Fruit fly (Drosophila melanogaster) whole organism, embryonic: ENCODE measurements around the gene mal.

ENCODE experiments used
- B-H2 ChIP-seq: fragments of 200-800 bp; sonication (Bioruptor generic); optimal IDR thresholded peaks from 2 replicates; lab custom pipeline; 2018; ENCODE audit warnings: missing biosample characterization, mild to moderate bottlenecking, missing genetic modification characterization
- CG10366 ChIP-seq: fragments of 200-800 bp; sonication (Bioruptor generic); IDR thresholded peaks from 2 replicates; pipeline ENCODE4 v1.3.6; 2022; ENCODE audit warnings: missing biosample characterization, missing genetic modification characterization
- CG10462 ChIP-seq: fragments of 200-800 bp; sonication (Bioruptor generic); optimal IDR thresholded peaks from 2 replicates; lab custom pipeline; 2016; ENCODE audit warnings: missing biosample characterization, missing genetic modification characterization
- CG10959 ChIP-seq: fragments of 200-800 bp; sonication (Bioruptor generic); IDR thresholded peaks from 2 replicates; pipeline ENCODE4 v1.3.6; 2022; ENCODE audit warnings: missing biosample characterization, missing genetic modification characterization
- CG11085 ChIP-seq: fragments of 200-800 bp; sonication (Bioruptor generic); IDR thresholded peaks from 2 replicates; pipeline ENCODE4 v1.3.6; 2022; ENCODE audit warnings: missing biosample characterization, missing genetic modification characterization
- CG11398 ChIP-seq: fragments of 200-800 bp; sonication (Bioruptor generic); optimal IDR thresholded peaks from 2 replicates; lab custom pipeline; 2016; ENCODE audit warnings: missing biosample characterization, missing genetic modification characterization
- CG11504 ChIP-seq: fragments of 200-800 bp; sonication (Bioruptor generic); optimal IDR thresholded peaks from 3 replicates; lab custom pipeline; 2019; ENCODE audit warnings: missing biosample characterization, mild to moderate bottlenecking, missing genetic modification characterization, moderate library complexity
- CG12659 ChIP-seq: fragments of 200-800 bp; sonication (Bioruptor generic); optimal IDR thresholded peaks from 3 replicates; lab custom pipeline; 2017; ENCODE audit warnings: mild to moderate bottlenecking, missing biosample characterization, missing genetic modification reagents, missing genetic modification characterization
- CG14050 ChIP-seq: fragments of 200-800 bp; sonication (Bioruptor generic); IDR thresholded peaks from 3 replicates; pipeline ENCODE4 v1.3.6; 2022; ENCODE audit warnings: missing biosample characterization, missing genetic modification characterization
- CG17328 ChIP-seq: fragments of 200-800 bp; sonication (Bioruptor generic); IDR thresholded peaks from 2 replicates; pipeline ENCODE4 v1.3.6; 2022; ENCODE audit warnings: missing biosample characterization, missing genetic modification characterization
- CG18599 ChIP-seq: fragments of 200-800 bp; sonication (Bioruptor generic); optimal IDR thresholded peaks from 3 replicates; lab custom pipeline; 2017; ENCODE audit warnings: missing biosample characterization, missing genetic modification characterization, mild to moderate bottlenecking, moderate library complexity, missing genetic modification reagents
- CG2199 ChIP-seq: fragments of 200-800 bp; sonication (Bioruptor generic); IDR thresholded peaks from 3 replicates; pipeline ENCODE4 v1.3.6; 2022; ENCODE audit warnings: missing biosample characterization, missing genetic modification characterization
- CG30020 ChIP-seq: fragments of 200-800 bp; optimal IDR thresholded peaks from 2 replicates; lab custom pipeline; 2019; ENCODE audit warnings: missing biosample characterization, mild to moderate bottlenecking, missing genetic modification characterization, moderate library complexity
- CG31365 ChIP-seq: fragments of 200-800 bp; sonication (Bioruptor generic); optimal IDR thresholded peaks from 2 replicates; lab custom pipeline; 2018; ENCODE audit warnings: missing biosample characterization, mild to moderate bottlenecking, missing genetic modification characterization
- CG31388 ChIP-seq: fragments of 200-800 bp; sonication (Bioruptor generic); optimal IDR thresholded peaks from 2 replicates; lab custom pipeline; 2016; ENCODE audit warnings: missing biosample characterization, missing genetic modification characterization
- CG31441 ChIP-seq: fragments of 200-800 bp; sonication (Bioruptor generic); IDR thresholded peaks from 2 replicates; pipeline ENCODE4 v1.3.6; 2022; ENCODE audit warnings: missing biosample characterization, missing genetic modification characterization
- CG32767 ChIP-seq: fragments of 200-800 bp; sonication (Bioruptor generic); IDR thresholded peaks from 2 replicates; pipeline ENCODE4 v1.3.6; 2022; ENCODE audit warnings: missing biosample characterization, missing genetic modification characterization
- CG33557 ChIP-seq: fragments of 200-800 bp; sonication (Bioruptor generic); optimal IDR thresholded peaks from 2 replicates; lab custom pipeline; 2019; ENCODE audit warnings: missing biosample characterization, mild to moderate bottlenecking, missing genetic modification characterization, moderate library complexity
- CG4820 ChIP-seq: fragments of 200-800 bp; sonication (Bioruptor generic); optimal IDR thresholded peaks from 3 replicates; lab custom pipeline; 2016; ENCODE audit warnings: missing biosample characterization, missing genetic modification characterization
- CG4854 ChIP-seq: fragments of 200-800 bp; sonication (Bioruptor generic); optimal IDR thresholded peaks from 2 replicates; lab custom pipeline; 2016; ENCODE audit warnings: missing biosample characterization, missing genetic modification characterization, inconsistent platforms
- CG7745 ChIP-seq: fragments of 200-800 bp; sonication (Bioruptor generic); optimal IDR thresholded peaks from 2 replicates; lab custom pipeline; 2018; ENCODE audit warnings: missing biosample characterization, mild to moderate bottlenecking, missing genetic modification characterization, moderate library complexity
- CG9932 ChIP-seq: fragments of 200-800 bp; sonication (Bioruptor generic); IDR thresholded peaks from 2 replicates; pipeline ENCODE4 v1.3.6; 2022; ENCODE audit warnings: missing biosample characterization, missing genetic modification characterization
- CkIIα-i1 ChIP-seq: fragments of 200-800 bp; sonication (Bioruptor generic); IDR thresholded peaks from 2 replicates; pipeline ENCODE4 v1.3.6; 2022; ENCODE audit warnings: missing biosample characterization, missing genetic modification characterization
- ERR ChIP-seq: fragments of 200-800 bp; sonication (Bioruptor generic); optimal IDR thresholded peaks from 2 replicates; lab custom pipeline; 2016; ENCODE audit warnings: missing biosample characterization, missing genetic modification characterization
- GATAe ChIP-seq: fragments of 200-800 bp; sonication (Bioruptor generic); conservative IDR thresholded peaks from 2 replicates; pipeline ENCODE4 v1.3.6; 2022; ENCODE audit warnings: missing biosample characterization, missing genetic modification characterization
- Hmr ChIP-seq: fragments of 200-800 bp; sonication (Bioruptor generic); optimal IDR thresholded peaks from 3 replicates; lab custom pipeline; 2017; ENCODE audit warnings: mild to moderate bottlenecking, missing biosample characterization, missing genetic modification reagents, missing genetic modification characterization
- Kr ChIP-seq: fragments of 200-800 bp; sonication (Bioruptor generic); optimal IDR thresholded peaks from 2 replicates; lab custom pipeline; 2017; ENCODE audit warnings: missing biosample characterization, mild to moderate bottlenecking, missing genetic modification characterization
- MTF-1 ChIP-seq: fragments of 200-800 bp; sonication (Bioruptor generic); optimal IDR thresholded peaks from 2 replicates; lab custom pipeline; 2018; ENCODE audit warnings: missing biosample characterization, mild to moderate bottlenecking, missing genetic modification characterization, borderline replicate concordance
- Spps ChIP-seq: fragments of 200-800 bp; sonication (Bioruptor generic); optimal IDR thresholded peaks from 2 replicates; lab custom pipeline; 2018; ENCODE audit warnings: missing biosample characterization, mild to moderate bottlenecking, missing genetic modification characterization
- ac ChIP-seq: fragments of 200-800 bp; sonication (Bioruptor generic); optimal IDR thresholded peaks from 3 replicates; lab custom pipeline; 2017; ENCODE audit warnings: missing biosample characterization, mild to moderate bottlenecking, missing genetic modification characterization
- amos ChIP-seq: fragments of 200-800 bp; sonication (Bioruptor generic); IDR thresholded peaks from 2 replicates; pipeline ENCODE4 v1.3.6; 2022; ENCODE audit warnings: missing biosample characterization, missing genetic modification characterization; ENCODE audit not compliant: partially characterized antibody
- ems ChIP-seq: fragments of 200-800 bp; sonication (Bioruptor generic); optimal IDR thresholded peaks from 3 replicates; lab custom pipeline; 2016; ENCODE audit warnings: missing biosample characterization, missing genetic modification characterization
- fd96Cb ChIP-seq: fragments of 200-800 bp; sonication (Bioruptor generic); optimal IDR thresholded peaks from 2 replicates; lab custom pipeline; 2018; ENCODE audit warnings: missing biosample characterization, mild to moderate bottlenecking, missing genetic modification characterization, moderate library complexity
- her ChIP-seq: fragments of 200-800 bp; sonication (Bioruptor generic); optimal IDR thresholded peaks from 2 replicates; lab custom pipeline; 2016; ENCODE audit warnings: missing biosample characterization, missing genetic modification characterization
- ind ChIP-seq: fragments of 200-800 bp; sonication (Bioruptor generic); optimal IDR thresholded peaks from 3 replicates; lab custom pipeline; 2016; ENCODE audit warnings: missing biosample characterization, missing genetic modification characterization
- ken ChIP-seq: fragments of 200-800 bp; sonication (Bioruptor generic); IDR thresholded peaks from 3 replicates; pipeline ENCODE4 v1.3.6; 2022; ENCODE audit warnings: missing biosample characterization, missing genetic modification characterization
- klu ChIP-seq: fragments of 200-800 bp; sonication (Bioruptor generic); IDR thresholded peaks from 2 replicates; pipeline ENCODE4 v1.3.6; 2022; ENCODE audit warnings: missing biosample characterization, missing genetic modification characterization
- lilli ChIP-seq: fragments of 200-800 bp; sonication (Bioruptor generic); optimal IDR thresholded peaks from 3 replicates; lab custom pipeline; 2016; ENCODE audit warnings: missing biosample characterization, missing genetic modification characterization
- mld ChIP-seq: fragments of 200-800 bp; sonication (Bioruptor generic); IDR thresholded peaks from 3 replicates; pipeline ENCODE4 v1.3.6; 2022; ENCODE audit warnings: missing biosample characterization, missing genetic modification characterization; ENCODE audit not compliant: partially characterized antibody
- nerfin-1 ChIP-seq: fragments of 200-800 bp; sonication (Bioruptor generic); optimal IDR thresholded peaks from 3 replicates; lab custom pipeline; 2019; ENCODE audit warnings: missing biosample characterization, mild to moderate bottlenecking, missing genetic modification characterization, moderate library complexity
- org-1 ChIP-seq: fragments of 200-800 bp; sonication (Bioruptor generic); optimal IDR thresholded peaks from 2 replicates; lab custom pipeline; 2017; ENCODE audit warnings: missing biosample characterization, missing genetic modification characterization
- peb ChIP-seq: fragments of 200-800 bp; sonication (Bioruptor generic); IDR thresholded peaks from 2 replicates; pipeline ENCODE4 v1.3.6; 2022; ENCODE audit warnings: missing biosample characterization, missing genetic modification characterization
- pita ChIP-seq: fragments of 200-800 bp; sonication (Bioruptor generic); optimal IDR thresholded peaks from 2 replicates; lab custom pipeline; 2017; ENCODE audit warnings: missing biosample characterization, mild to moderate bottlenecking, missing genetic modification characterization
- pzg ChIP-seq: fragments of 200-800 bp; sonication (Bioruptor generic); optimal IDR thresholded peaks from 3 replicates; lab custom pipeline; 2018; ENCODE audit warnings: missing biosample characterization, mild to moderate bottlenecking, missing genetic modification characterization, moderate library complexity
- scrt ChIP-seq: fragments of 200-800 bp; sonication (Bioruptor generic); optimal IDR thresholded peaks from 2 replicates; lab custom pipeline; 2018; ENCODE audit warnings: missing biosample characterization, mild to moderate bottlenecking, missing genetic modification characterization, moderate library complexity
- sens-2 ChIP-seq: fragments of 200-800 bp; sonication (Bioruptor generic); IDR thresholded peaks from 2 replicates; pipeline ENCODE4 v1.3.6; 2022; ENCODE audit warnings: missing biosample characterization, missing genetic modification characterization
- slp2 ChIP-seq: fragments of 200-800 bp; sonication (Bioruptor generic); optimal IDR thresholded peaks from 2 replicates; lab custom pipeline; 2016; ENCODE audit warnings: missing biosample characterization, missing genetic modification characterization
- sr ChIP-seq: fragments of 200-800 bp; sonication (Bioruptor generic); IDR thresholded peaks from 3 replicates; pipeline ENCODE4 v1.3.6; 2022; ENCODE audit warnings: missing biosample characterization, missing genetic modification characterization
- tap ChIP-seq: fragments of 200-800 bp; optimal IDR thresholded peaks from 3 replicates; lab custom pipeline; 2019; ENCODE audit warnings: missing biosample characterization, mild to moderate bottlenecking, missing genetic modification characterization, moderate library complexity

Gene mal

DNA sequence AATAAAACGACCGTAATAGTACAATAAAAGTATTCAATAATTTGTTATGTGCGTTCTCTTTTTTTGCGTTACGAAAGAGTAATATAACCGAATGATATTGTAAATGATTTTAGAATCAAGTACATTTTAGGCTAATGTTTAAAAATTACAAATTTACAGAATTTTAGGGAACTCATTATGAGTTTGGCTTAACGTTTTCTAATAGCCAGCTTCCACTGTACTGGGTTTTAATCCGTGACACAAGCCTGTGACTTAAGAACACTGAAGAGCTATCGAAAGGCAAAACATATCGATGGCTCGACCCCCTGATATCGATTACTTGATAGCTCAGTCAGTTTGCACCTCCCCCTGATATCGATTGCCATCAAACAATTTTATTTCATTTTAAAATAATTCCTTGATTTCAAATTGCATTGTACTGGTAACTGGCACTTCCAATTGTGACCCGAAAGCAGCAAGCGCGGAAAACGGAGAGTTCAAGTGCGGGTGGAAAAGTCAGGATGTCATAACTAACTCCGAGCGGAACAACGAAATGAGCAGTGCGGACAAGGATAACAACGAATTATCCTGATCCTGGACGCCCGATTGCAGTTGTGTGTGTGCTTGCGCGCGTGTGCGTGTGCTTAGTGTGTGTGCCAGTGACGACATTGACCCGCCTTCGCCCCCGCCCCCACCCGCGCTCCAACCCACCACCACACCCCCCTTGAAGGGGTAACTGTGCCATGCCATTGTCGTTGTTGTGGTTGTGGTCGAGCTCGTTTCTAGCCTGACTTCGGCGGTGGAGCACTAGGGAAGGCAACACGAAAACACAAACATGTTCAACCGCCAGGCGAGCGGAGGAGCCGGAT, 35.2 kb upstream of the mal start, which contains the start of gene HERC2 (continued):
- TF ChIP-seq CG10959 (GFP tag; lab: Robert Waterston, UW), result no peak
- no peak for TF ChIP-seq B-H2 (GFP tag; lab: Kevin White, UChicago)
- peak; percentile 7 for TF ChIP-seq nerfin-1
- no peak for TF ChIP-seq scrt (GFP tag; lab: Kevin White, UChicago)
- TF ChIP-seq Hmr (GFP tag; lab: Kevin White, UChicago), result peak; percentile 46
- peak; percentile 43 for TF ChIP-seq slp2 (GFP tag; lab: Kevin White, UChicago)
- no peak for TF ChIP-seq Spps (tag; lab: Kevin White, UChicago)
- TF ChIP-seq CG11504, result no peak
- TF ChIP-seq CG4854 (GFP tag; lab: Kevin White, UChicago), result no peak
- no peak for TF ChIP-seq CG18599
- TF ChIP-seq CG14050 (GFP tag; lab: Robert Waterston, UW), result no peak
- TF ChIP-seq pita (GFP tag; lab: Kevin White, UChicago), result no peak
- TF ChIP-seq GATAe (GFP tag; lab: Robert Waterston, UW), result no peak
- TF ChIP-seq CkIIα-i1 (GFP tag; lab: Robert Waterston, UW), result no peak
- TF ChIP-seq CG17328 (GFP tag; lab: Robert Waterston, UW), result no peak
- no peak for TF ChIP-seq MTF-1 (GFP tag; lab: Kevin White, UChicago)
- no peak for TF ChIP-seq CG31441 (GFP tag; lab: Robert Waterston, UW)
- TF ChIP-seq CG31388 (GFP tag; lab: Kevin White, UChicago), result no peak
- no peak for TF ChIP-seq sr (GFP tag; lab: Robert Waterston, UW)
- TF ChIP-seq ind (GFP tag; lab: Kevin White, UChicago), result peak; percentile 58
- no peak for TF ChIP-seq CG31365 (tag; lab: Kevin White, UChicago)
- peak; percentile 79 for TF ChIP-seq CG9932 (GFP tag; lab: Robert Waterston, UW)
- TF ChIP-seq CG30020 (tag; lab: Kevin White, UChicago), result peak; percentile 46
- no peak for TF ChIP-seq CG33557
- peak; percentile 32 for TF ChIP-seq her (GFP tag; lab: Kevin White, UChicago)
- TF ChIP-seq klu (GFP tag; lab: Robert Waterston, UW), result no peak
- peak; percentile 16 for TF ChIP-seq fd96Cb (tag; lab: Kevin White, UChicago)
- peak; percentile 17 for TF ChIP-seq CG4820 (GFP tag; lab: Kevin White, UChicago)
- no peak for TF ChIP-seq sens-2 (GFP tag; lab: Robert Waterston, UW)
- no peak for TF ChIP-seq ems (GFP tag; lab: Kevin White, UChicago)
- no peak for TF ChIP-seq org-1 (GFP tag; lab: Kevin White, UChicago)
- peak; percentile 52 for TF ChIP-seq CG10366
- peak; percentile 70 for TF ChIP-seq pzg
- no peak for TF ChIP-seq ken (GFP tag; lab: Robert Waterston, UW)
- peak; percentile 66 for TF ChIP-seq lilli (GFP tag; lab: Kevin White, UChicago)
- TF ChIP-seq CG11398, result no peak
- peak; percentile 14 for TF ChIP-seq ERR (GFP tag; lab: Kevin White, UChicago)
- peak; percentile 89; the same call in 2 of the 3 replicates for TF ChIP-seq mld (GFP tag; lab: Robert Waterston, UW)
- TF ChIP-seq CG12659 (GFP tag; lab: Kevin White, UChicago), result peak; percentile 23
- peak; percentile 93 for TF ChIP-seq amos (GFP tag; lab: Robert Waterston, UW)
- no peak for TF ChIP-seq Kr (GFP tag; lab: Kevin White, UChicago)
- TF ChIP-seq CG10462 (GFP tag; lab: Kevin White, UChicago), result no peak
- no peak for TF ChIP-seq CG32767
- TF ChIP-seq CG11085 (GFP tag; lab: Robert Waterston, UW), result peak; percentile 47; the same call in 1 of the 2 replicates
- no peak for TF ChIP-seq peb (GFP tag; lab: Robert Waterston, UW)
- TF ChIP-seq CG2199 (GFP tag; lab: Robert Waterston, UW), result no peak
- no peak for TF ChIP-seq CG7745 (tag; lab: Kevin White, UChicago)
- no peak for TF ChIP-seq tap
- TF ChIP-seq ac (GFP tag; lab: Kevin White, UChicago), result no peak
